Worm (Caenorhabditis elegans) whole organism, young adult: Measurements from ENCODE around the gene F58F9.4.

Experiments used
- C17E4.6 ChIP-seq: fragments of 200-800 bp; sonication (Bioruptor generic); IDR thresholded peaks from 2 replicates; pipeline ENCODE4 v1.3.6; 2022; ENCODE audit warnings: missing genetic modification reagents, missing genetic modification characterization, missing compliant biosample characterization
- F10E7.11 ChIP-seq: sonication (generic microtip); optimal IDR thresholded peaks from 2 replicates; lab custom pipeline; 2017; ENCODE audit warnings: mild to moderate bottlenecking, missing genetic modification characterization, moderate library complexity, missing compliant biosample characterization
- F39B2.1 ChIP-seq: fragments of 200-800 bp; sonication (Bioruptor generic); IDR thresholded peaks from 2 replicates; pipeline ENCODE4 v1.3.6; 2022; ENCODE audit warnings: missing genetic modification reagents, missing genetic modification characterization, missing compliant biosample characterization
- F49E8.2 ChIP-seq: sonication (generic microtip); optimal IDR thresholded peaks from 3 replicates; lab custom pipeline; 2017; ENCODE audit warnings: missing genetic modification characterization, mild to moderate bottlenecking, missing compliant biosample characterization, antibody characterized with exemption, moderate library complexity; ENCODE audit not compliant: insufficient read depth
- T07F8.4 ChIP-seq: sonication (generic microtip); optimal IDR thresholded peaks from 2 replicates; lab custom pipeline; 2016; ENCODE audit warnings: mild to moderate bottlenecking, missing genetic modification characterization, moderate library complexity, missing compliant biosample characterization
- T26A5.8 ChIP-seq: sonication (generic microtip); optimal IDR thresholded peaks from 2 replicates; lab custom pipeline; 2016; ENCODE audit warnings: missing genetic modification characterization, missing compliant biosample characterization
- Y53G8AR.9 ChIP-seq: fragments of 200-800 bp; sonication (Bioruptor generic); conservative IDR thresholded peaks from 2 replicates; pipeline ENCODE4 v1.3.6; 2022; ENCODE audit warnings: missing genetic modification reagents, missing genetic modification characterization, missing compliant biosample characterization
- Y95B8A.8 ChIP-seq: fragments of 200-800 bp; sonication (Bioruptor generic); IDR thresholded peaks from 2 replicates; pipeline ENCODE4 v1.3.6; 2022; ENCODE audit warnings: missing genetic modification reagents, missing genetic modification characterization, missing compliant biosample characterization
- ZK185.1 ChIP-seq: sonication (generic microtip); optimal IDR thresholded peaks from 2 replicates; lab custom pipeline; 2016; ENCODE audit warnings: mild to moderate bottlenecking, missing genetic modification characterization, missing compliant biosample characterization; ENCODE audit not compliant: poor library complexity, severe bottlenecking
- attf-3 ChIP-seq: fragments of 200-800 bp; sonication (Bioruptor generic); conservative IDR thresholded peaks from 2 replicates; pipeline ENCODE4 v1.3.6; 2022; ENCODE audit warnings: missing genetic modification reagents, missing genetic modification characterization, missing compliant biosample characterization
- attf-6 ChIP-seq: fragments of 200-800 bp; sonication (Bioruptor generic); IDR thresholded peaks from 2 replicates; pipeline ENCODE4 v1.3.6; 2022; ENCODE audit warnings: missing genetic modification reagents, missing genetic modification characterization, missing compliant biosample characterization
- ccch-3 ChIP-seq: fragments of 200-800 bp; sonication (Bioruptor generic); optimal IDR thresholded peaks from 2 replicates; lab custom pipeline; 2018; ENCODE audit warnings: mild to moderate bottlenecking, missing genetic modification characterization, missing compliant biosample characterization
- cebp-2 ChIP-seq: fragments of 200-800 bp; sonication (Bioruptor generic); IDR thresholded peaks from 2 replicates; pipeline ENCODE4 v1.3.6; 2022; ENCODE audit warnings: missing genetic modification characterization, missing compliant biosample characterization
- ceh-27 ChIP-seq: fragments of 200-800 bp; sonication (Bioruptor generic); optimal IDR thresholded peaks from 2 replicates; lab custom pipeline; 2018; ENCODE audit warnings: mild to moderate bottlenecking, missing genetic modification characterization, moderate library complexity, missing compliant biosample characterization
- gei-17 ChIP-seq: fragments of 200-800 bp; sonication (Bioruptor generic); optimal IDR thresholded peaks from 2 replicates; lab custom pipeline; 2018; ENCODE audit warnings: mild to moderate bottlenecking, missing genetic modification characterization, missing compliant biosample characterization
- hlh-12 ChIP-seq: sonication (generic microtip); optimal IDR thresholded peaks from 2 replicates; lab custom pipeline; 2016; ENCODE audit warnings: missing genetic modification characterization, missing compliant biosample characterization
- lag-1 ChIP-seq: fragments of 200-800 bp; sonication (Bioruptor generic); IDR thresholded peaks from 2 replicates; pipeline ENCODE4 v1.3.6; 2022; ENCODE audit warnings: missing genetic modification reagents, missing genetic modification characterization, missing compliant biosample characterization
- lin-40 ChIP-seq: sonication (generic microtip); optimal IDR thresholded peaks from 2 replicates; lab custom pipeline; 2016; ENCODE audit warnings: missing genetic modification characterization, mild to moderate bottlenecking, missing compliant biosample characterization, missing genotype, missing genetic modification reagents
- lir-1 ChIP-seq: fragments of 200-800 bp; sonication (Bioruptor generic); conservative IDR thresholded peaks from 2 replicates; pipeline ENCODE4 v1.3.6; 2022; ENCODE audit warnings: missing genetic modification reagents, missing genetic modification characterization, missing compliant biosample characterization
- lsl-1 ChIP-seq: fragments of 200-800 bp; sonication (Bioruptor generic); optimal IDR thresholded peaks from 2 replicates; lab custom pipeline; 2018; ENCODE audit warnings: mild to moderate bottlenecking, missing genetic modification characterization, moderate library complexity, missing compliant biosample characterization
- mes-4 ChIP-seq: sonication (generic microtip); optimal IDR thresholded peaks from 2 replicates; lab custom pipeline; 2016; ENCODE audit warnings: missing genotype, missing genetic modification characterization, missing compliant biosample characterization
- mxl-1 ChIP-seq: sonication (generic microtip); optimal IDR thresholded peaks from 2 replicates; lab custom pipeline; 2016; ENCODE audit warnings: missing genetic modification characterization, missing compliant biosample characterization
- nfya-1 ChIP-seq: sonication (generic microtip); optimal IDR thresholded peaks from 2 replicates; lab custom pipeline; 2017; ENCODE audit warnings: antibody characterized with exemption, missing compliant biosample characterization, missing genetic modification characterization, borderline replicate concordance; ENCODE audit not compliant: insufficient read depth
- nfyb-1 ChIP-seq: fragments of 200-800 bp; sonication (Bioruptor generic); IDR thresholded peaks from 2 replicates; pipeline ENCODE4 v1.3.6; 2022; ENCODE audit warnings: missing genetic modification reagents, missing genetic modification characterization, missing compliant biosample characterization
- nhr-179 ChIP-seq: sonication (generic microtip); optimal IDR thresholded peaks from 2 replicates; lab custom pipeline; 2016; ENCODE audit warnings: mild to moderate bottlenecking, missing genetic modification characterization, missing compliant biosample characterization
- nhr-27 ChIP-seq: fragments of 200-800 bp; sonication (Bioruptor generic); optimal IDR thresholded peaks from 2 replicates; lab custom pipeline; 2018; ENCODE audit warnings: mild to moderate bottlenecking, missing genetic modification characterization, moderate library complexity, missing compliant biosample characterization
- nhr-80 ChIP-seq: sonication (generic microtip); optimal IDR thresholded peaks from 2 replicates; lab custom pipeline; 2016; ENCODE audit warnings: missing genetic modification characterization, missing compliant biosample characterization
- pbrm-1 ChIP-seq: fragments of 200-800 bp; sonication (Bioruptor generic); IDR thresholded peaks from 2 replicates; pipeline ENCODE4 v1.3.6; 2022; ENCODE audit warnings: missing genetic modification reagents, missing genetic modification characterization, missing compliant biosample characterization
- rcor-1 ChIP-seq: fragments of 200-800 bp; sonication (Bioruptor generic); IDR thresholded peaks from 2 replicates; pipeline ENCODE4 v1.3.6; 2022; ENCODE audit warnings: missing genetic modification reagents, missing genetic modification characterization, missing compliant biosample characterization
- rpc-1 ChIP-seq, 2 experiments: fragments of 150-350 bp in 1 of 2; sonication (generic microtip) in 1 of 2; optimal IDR thresholded peaks; 2 replicates each; lab custom pipeline; 2014 to 2018; ENCODE audit warnings: missing biosample characterization in 1 of 2, missing genetic modification characterization in 1 of 2, missing genetic modification reagents in 1 of 2, missing genotype in 1 of 2
- snpc-1.1 ChIP-seq: sonication (generic microtip); optimal IDR thresholded peaks from 2 replicates; lab custom pipeline; 2017; ENCODE audit warnings: missing genetic modification characterization, mild to moderate bottlenecking, missing compliant biosample characterization, antibody characterized with exemption, moderate library complexity, missing genotype, missing genetic modification reagents; ENCODE audit not compliant: insufficient read depth
- snpc-3.4 ChIP-seq: sonication (generic microtip); optimal IDR thresholded peaks from 2 replicates; lab custom pipeline; 2017; ENCODE audit warnings: missing genetic modification characterization, mild to moderate bottlenecking, missing compliant biosample characterization, antibody characterized with exemption, moderate library complexity, missing genotype, missing genetic modification reagents
- somi-1 ChIP-seq: fragments of 200-800 bp; sonication (Bioruptor generic); optimal IDR thresholded peaks from 2 replicates; lab custom pipeline; 2018; ENCODE audit warnings: mild to moderate bottlenecking, missing genetic modification characterization, missing compliant biosample characterization
- unc-62 ChIP-seq: fragments of 150-350 bp; optimal IDR thresholded peaks from 2 replicates; lab custom pipeline; 2014; ENCODE audit warnings: missing biosample characterization, missing genetic modification reagents, missing genetic modification characterization
- zfh-2 ChIP-seq: fragments of 200-800 bp; sonication (Bioruptor generic); conservative IDR thresholded peaks from 2 replicates; pipeline ENCODE4 v1.3.6; 2022; ENCODE audit warnings: missing genetic modification reagents, missing genetic modification characterization, missing compliant biosample characterization
- ztf-25 ChIP-seq: fragments of 200-800 bp; sonication (Bioruptor generic); IDR thresholded peaks from 2 replicates; pipeline ENCODE4 v1.3.6; 2022; ENCODE audit warnings: missing genetic modification reagents, missing genetic modification characterization, missing compliant biosample characterization
- ztf-28 ChIP-seq: fragments of 200-800 bp; sonication (Bioruptor generic); IDR thresholded peaks from 2 replicates; pipeline ENCODE4 v1.3.6; 2022; ENCODE audit warnings: missing genetic modification reagents, missing genetic modification characterization, missing compliant biosample characterization
- ztf-3 ChIP-seq: fragments of 200-800 bp; sonication (Bioruptor generic); optimal IDR thresholded peaks from 2 replicates; lab custom pipeline; 2018; ENCODE audit warnings: mild to moderate bottlenecking, missing genetic modification characterization, missing compliant biosample characterization

The F58F9.4 gene

DNA sequence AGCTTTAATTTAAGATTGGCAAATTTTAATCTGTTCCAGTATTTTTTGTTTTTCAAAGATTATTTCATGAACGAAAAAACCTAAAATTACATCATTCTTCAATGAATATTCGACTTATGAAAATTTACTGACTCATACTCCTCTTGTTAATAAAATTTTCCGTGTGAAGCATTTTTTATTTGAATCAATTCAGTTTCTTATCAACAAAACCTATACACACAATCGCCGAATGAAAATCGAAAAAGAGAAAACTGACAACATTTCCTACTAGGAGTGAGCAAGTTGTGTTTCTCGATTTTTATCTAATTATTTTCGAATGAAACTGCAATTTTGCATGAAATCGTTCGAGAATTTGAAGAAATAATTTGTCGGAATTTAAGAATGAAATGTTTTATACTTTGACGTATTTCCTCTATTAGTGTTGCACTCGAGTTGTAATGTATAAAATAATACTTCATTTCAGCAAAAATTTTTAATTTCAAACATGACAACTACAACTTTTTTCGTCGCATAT, at the start of gene F58F9.4:
TSS of gene F58F9.4 (plus strand) at position 464 of the 514 bp plus-strand sequence.
- TF ChIP-seq snpc-3.4 (tag; lab: Kevin White, UChicago) (no peak), nhr-80 (tag; lab: Kevin White, UChicago) (peak; percentile 37)

- TF ChIP-seq nfya-1 (tag; lab: Kevin White, UChicago) = no peak
- TF ChIP-seq gei-17 (GFP tag; lab: Kevin White, UChicago) = no peak
- TF ChIP-seq snpc-1.1 = no peak
- TF ChIP-seq ztf-25 = no peak
- no peak for TF ChIP-seq ztf-28 (GFP tag; lab: Robert Waterston, UW)
- TF ChIP-seq lir-1 (GFP tag; lab: Robert Waterston, UW) = no peak
- no peak for TF ChIP-seq rcor-1 (GFP tag; lab: Robert Waterston, UW)
- TF ChIP-seq F10E7.11 (tag; lab: Kevin White, UChicago) = no peak
- TF ChIP-seq somi-1 (GFP tag; lab: Kevin White, UChicago) = no peak
- no peak for TF ChIP-seq mxl-1 (tag; lab: Kevin White, UChicago)
- no peak for TF ChIP-seq lag-1 (GFP tag; lab: Robert Waterston, UW)
- TF ChIP-seq lin-40 (tag; lab: Kevin White, UChicago) = no peak
- no peak for TF ChIP-seq ccch-3 (GFP tag; lab: Kevin White, UChicago)
- no peak for TF ChIP-seq hlh-12 (tag; lab: Kevin White, UChicago)
- TF ChIP-seq mes-4 (tag; lab: Kevin White, UChicago) = no peak
- no peak for TF ChIP-seq cebp-2 (GFP tag; lab: Robert Waterston, UW)
- TF ChIP-seq unc-62 (GFP tag; lab: Kevin White, UChicago) = no peak
- TF ChIP-seq Y95B8A.8 (GFP tag; lab: Robert Waterston, UW) = no peak
- TF ChIP-seq ceh-27 = no peak
Observed at ce11 chrIV:6183757-6184156, 47.1 kb upstream of the F58F9.4 start, which contains the start of gene unc-77. Gene unc-77, minus strand, starts transcription at chrIV:6183857.

ce11 chrIV:6185578-6185977, 45.2 kb upstream of the F58F9.4 start, which contains the start of gene asp-9:
Gene asp-9, plus strand, starts transcription at chrIV:6185889.
- TF ChIP-seq rpc-1 (optimal IDR thresholded peaks at IDR 0.05; lab: Kevin White, UChicago) = no peak
- no peak for TF ChIP-seq rpc-1 (tag; optimal IDR thresholded peaks at IDR 0.05; lab: Kevin White, UChicago)
- TF ChIP-seq lsl-1 (GFP tag; lab: Kevin White, UChicago) = no peak
- TF ChIP-seq hlh-12 (tag; lab: Kevin White, UChicago) = no peak
- TF ChIP-seq nhr-179 = no peak
- no peak for TF ChIP-seq ZK185.1 (tag; lab: Kevin White, UChicago)
- TF ChIP-seq lag-1 (GFP tag; lab: Robert Waterston, UW) = no peak
- TF ChIP-seq zfh-2 (GFP tag; lab: Robert Waterston, UW) = no peak
- no peak for TF ChIP-seq Y53G8AR.9 (GFP tag; lab: Robert Waterston, UW)
- no peak for TF ChIP-seq gei-17 (GFP tag; lab: Kevin White, UChicago)
- TF ChIP-seq C17E4.6 (GFP tag; lab: Robert Waterston, UW) = no peak
- no peak for TF ChIP-seq ztf-3 (GFP tag; lab: Kevin White, UChicago)
- TF ChIP-seq pbrm-1 = no peak
- no peak for TF ChIP-seq F49E8.2 (tag; lab: Kevin White, UChicago)
- no peak for TF ChIP-seq T07F8.4
- no peak for TF ChIP-seq attf-3 (GFP tag; lab: Robert Waterston, UW)
- TF ChIP-seq F39B2.1 = no peak
- no peak for TF ChIP-seq attf-6 (GFP tag; lab: Robert Waterston, UW)
- no peak for TF ChIP-seq nhr-27 (tag; lab: Kevin White, UChicago)
- TF ChIP-seq T26A5.8 (tag; lab: Kevin White, UChicago) = no peak
- TF ChIP-seq nfyb-1 (GFP tag; lab: Robert Waterston, UW) = no peak
